Worm (Caenorhabditis elegans) whole organism, late embryonic: ENCODE measurements around the gene sams-5.

Experiments
- ahr-1 ChIP-seq: sonication (generic microtip); optimal IDR thresholded peaks from 2 replicates; lab custom pipeline; 2016; ENCODE audit warnings: missing genetic modification characterization, missing compliant biosample characterization
- elt-2 ChIP-seq: sonication (generic microtip); optimal IDR thresholded peaks from 2 replicates; lab custom pipeline; 2016; ENCODE audit warnings: missing genetic modification reagents, missing genetic modification characterization, missing compliant biosample characterization
- ets-4 ChIP-seq: sonication (generic microtip); optimal IDR thresholded peaks from 2 replicates; lab custom pipeline; 2016; ENCODE audit warnings: missing genetic modification characterization, missing compliant biosample characterization
- fax-1 ChIP-seq: sonication (generic microtip); optimal IDR thresholded peaks from 2 replicates; lab custom pipeline; 2016; ENCODE audit warnings: missing genotype, missing genetic modification characterization, missing compliant biosample characterization
- gmeb-2 ChIP-seq: sonication (generic microtip); optimal IDR thresholded peaks from 2 replicates; lab custom pipeline; 2016; ENCODE audit warnings: missing genetic modification characterization, inconsistent platforms, missing compliant biosample characterization
- nfya-1 ChIP-seq: sonication (generic microtip); optimal IDR thresholded peaks from 2 replicates; lab custom pipeline; 2017; ENCODE audit warnings: missing genetic modification characterization, mild to moderate bottlenecking, missing compliant biosample characterization, antibody characterized with exemption, moderate library complexity
- nhr-11 ChIP-seq: fragments of 150-350 bp; optimal IDR thresholded peaks from 2 replicates; lab custom pipeline; 2014; ENCODE audit warnings: missing biosample characterization, missing genetic modification characterization
- pax-1 ChIP-seq: fragments of 150-350 bp; optimal IDR thresholded peaks from 2 replicates; lab custom pipeline; 2014; ENCODE audit warnings: missing biosample characterization, missing genetic modification characterization
- pqm-1 ChIP-seq: sonication (generic microtip); optimal IDR thresholded peaks from 2 replicates; lab custom pipeline; 2016; ENCODE audit warnings: missing genetic modification characterization, missing compliant biosample characterization
- unc-86 ChIP-seq: sonication (generic microtip); optimal IDR thresholded peaks from 2 replicates; lab custom pipeline; 2016; ENCODE audit warnings: missing genetic modification characterization, missing compliant biosample characterization
- ztf-16 ChIP-seq: sonication (generic microtip); optimal IDR thresholded peaks from 2 replicates; lab custom pipeline; 2017; ENCODE audit warnings: missing genetic modification characterization, missing compliant biosample characterization

DNA sequence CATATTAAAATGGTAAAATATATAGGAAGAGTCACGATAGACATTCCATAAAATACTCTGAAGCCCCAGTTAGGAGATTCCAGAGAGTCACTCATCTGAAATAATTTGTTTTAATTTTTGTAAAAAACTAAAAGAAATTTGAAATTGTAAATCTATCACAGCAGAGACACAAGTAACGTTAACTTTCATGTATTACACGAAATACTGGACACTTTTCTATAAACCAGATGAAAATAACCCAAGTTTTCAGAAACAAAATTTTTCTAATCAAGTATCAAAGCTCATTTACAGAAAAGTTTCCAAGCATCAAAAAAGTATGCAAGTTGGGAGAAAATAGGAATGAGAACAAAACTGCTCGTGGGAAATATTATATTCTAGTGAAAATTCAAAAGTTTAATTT lies 18.9 kb upstream of the sams-5 start, which contains the start of gene srv-27:
- no peak for TF ChIP-seq fax-1 (tag; lab: Kevin White, UChicago)
- no peak for TF ChIP-seq nfya-1 (tag; lab: Kevin White, UChicago)
- no peak for TF ChIP-seq gmeb-2 (tag; lab: Kevin White, UChicago)
- no peak for TF ChIP-seq nhr-11
- no peak for TF ChIP-seq unc-86
- no peak for TF ChIP-seq elt-2
- TF ChIP-seq ztf-16 (tag; lab: Kevin White, UChicago): no peak
- no peak for TF ChIP-seq pax-1 (tag; lab: Kevin White, UChicago)
- no peak for TF ChIP-seq pqm-1 (tag; lab: Kevin White, UChicago)
- no peak for TF ChIP-seq ahr-1 (tag; lab: Kevin White, UChicago)
- no peak for TF ChIP-seq ets-4 (tag; lab: Kevin White, UChicago)
